Fruit fly (Drosophila melanogaster) whole organism, prepupa: ENCODE measurements around the gene Cp16.
A peak's percentile ranks its signal among the peaks of the same experiment; 100 is the strongest.

Source experiments
- Blimp-1 ChIP-seq: fragments of 200-800 bp; sonication (Bioruptor generic); optimal IDR thresholded peaks from 3 replicates; lab custom pipeline; 2017; ENCODE audit warnings: missing biosample characterization, missing genetic modification characterization, mild to moderate bottlenecking, moderate library complexity, missing genetic modification reagents
- CG6276 ChIP-seq: fragments of 200-800 bp; sonication (Bioruptor generic); optimal IDR thresholded peaks from 2 replicates; lab custom pipeline; 2017; ENCODE audit warnings: missing biosample characterization, mild to moderate bottlenecking, missing genetic modification characterization
- CG6854 ChIP-seq: fragments of 200-800 bp; sonication (Bioruptor generic); optimal IDR thresholded peaks from 2 replicates; lab custom pipeline; 2017; ENCODE audit warnings: missing biosample characterization, mild to moderate bottlenecking, missing genetic modification characterization
- Eip75B ChIP-seq: fragments of 200-800 bp; sonication (Bioruptor generic); optimal IDR thresholded peaks from 3 replicates; lab custom pipeline; 2016; ENCODE audit warnings: missing biosample characterization, missing genetic modification characterization
- Ets96B ChIP-seq: fragments of 200-800 bp; optimal IDR thresholded peaks from 2 replicates; lab custom pipeline; 2019; ENCODE audit warnings: missing biosample characterization, mild to moderate bottlenecking, missing genetic modification characterization, moderate library complexity
- OdsH ChIP-seq: fragments of 200-800 bp; sonication (Bioruptor generic); optimal IDR thresholded peaks from 3 replicates; lab custom pipeline; 2016; ENCODE audit warnings: missing biosample characterization, missing genetic modification characterization
- achi ChIP-seq: fragments of 200-800 bp; sonication (Bioruptor generic); optimal IDR thresholded peaks from 3 replicates; lab custom pipeline; 2016; ENCODE audit warnings: missing biosample characterization, missing genetic modification characterization
- net ChIP-seq: fragments of 200-800 bp; sonication (Bioruptor generic); optimal IDR thresholded peaks from 3 replicates; lab custom pipeline; 2016; ENCODE audit warnings: missing biosample characterization, missing genetic modification characterization
- pdm3 ChIP-seq: fragments of 200-800 bp; sonication (Bioruptor generic); optimal IDR thresholded peaks from 3 replicates; lab custom pipeline; 2016; ENCODE audit warnings: missing biosample characterization, missing genetic modification characterization
- svp ChIP-seq: fragments of 200-800 bp; sonication (Bioruptor generic); peaks from one replicate; lab custom pipeline; 2016; ENCODE audit warnings: missing biosample characterization, missing genetic modification characterization
- topi ChIP-seq: fragments of 200-800 bp; sonication (Bioruptor generic); optimal IDR thresholded peaks from 3 replicates; lab custom pipeline; 2016; ENCODE audit warnings: missing biosample characterization, missing genetic modification characterization

- TF ChIP-seq Eip75B (GFP tag; lab: Kevin White, UChicago) (no peak), pdm3 (GFP tag; lab: Kevin White, UChicago) (no peak), Ets96B (no peak), svp (peak; percentile 14), achi (GFP tag; lab: Kevin White, UChicago) (no peak), CG6276 (GFP tag; lab: Kevin White, UChicago) (no peak), Blimp-1 (peak; percentile 99), CG6854 (GFP tag; lab: Kevin White, UChicago) (peak; percentile 81), topi (no peak), OdsH (no peak), net (GFP tag; lab: Kevin White, UChicago) (no peak)
Measured at dm6 chr3L:8774974-8775731, 43.4 kb downstream of the Cp16 start.
